Worm (Caenorhabditis elegans) whole organism, L4/young adult: Measurements from ENCODE around the gene F33G12.7.

ENCODE experiments used
- W03F9.2 ChIP-seq: fragments of 150-350 bp; optimal IDR thresholded peaks from 2 replicates; lab custom pipeline; 2014; ENCODE audit warnings: missing biosample characterization, missing genetic modification characterization
- dao-5 ChIP-seq: sonication (generic microtip); optimal IDR thresholded peaks from 2 replicates; lab custom pipeline; 2016; ENCODE audit warnings: missing genotype, missing genetic modification characterization, moderate library complexity, missing compliant biosample characterization
- him-1 ChIP-seq: sonication (generic microtip); optimal IDR thresholded peaks from 2 replicates; lab custom pipeline; 2016; ENCODE audit warnings: missing genotype, missing genetic modification reagents, missing genetic modification characterization, missing compliant biosample characterization

- TF ChIP-seq W03F9.2 (tag; lab: Kevin White, UChicago) = no peak
- TF ChIP-seq him-1 (tag; lab: Kevin White, UChicago) = no peak
- TF ChIP-seq dao-5 = no peak
These were observed at the start of gene F33G12.7 for ce11 chrII:5040631-5041156.
